Worm (Caenorhabditis elegans) whole organism, late embryonic: Measurements from ENCODE around the gene unc-79.

ENCODE experiments used
- C38D4.7 ChIP-seq: fragments of 200-800 bp; sonication (Bioruptor generic); optimal IDR thresholded peaks from 2 replicates; lab custom pipeline; 2018; ENCODE audit warnings: mild to moderate bottlenecking, missing genetic modification characterization, moderate library complexity, missing compliant biosample characterization
- F13H6.1 ChIP-seq: sonication (generic microtip); optimal IDR thresholded peaks from 2 replicates; lab custom pipeline; 2016; ENCODE audit warnings: missing genetic modification characterization, missing compliant biosample characterization
- T23F11.4 ChIP-seq: fragments of 200-800 bp; sonication (Bioruptor generic); optimal IDR thresholded peaks from 2 replicates; lab custom pipeline; 2018; ENCODE audit warnings: mild to moderate bottlenecking, missing genetic modification characterization, missing compliant biosample characterization
- ama-1 ChIP-seq: fragments of 150-350 bp; optimal IDR thresholded peaks from 2 replicates; lab custom pipeline; 2014
- ceh-19 ChIP-seq: fragments of 200-800 bp; sonication (Bioruptor generic); optimal IDR thresholded peaks from 2 replicates; lab custom pipeline; 2018; ENCODE audit warnings: mild to moderate bottlenecking, missing genetic modification characterization, missing compliant biosample characterization
- ceh-22 ChIP-seq: sonication (generic microtip); optimal IDR thresholded peaks from 2 replicates; lab custom pipeline; 2017; ENCODE audit warnings: missing biosample characterization, missing genetic modification characterization
- ceh-30 ChIP-seq: fragments of 150-350 bp; optimal IDR thresholded peaks from 2 replicates; lab custom pipeline; 2014; ENCODE audit warnings: missing biosample characterization, missing genetic modification characterization
- ceh-31 ChIP-seq: sonication (generic microtip); optimal IDR thresholded peaks from 2 replicates; lab custom pipeline; 2016; ENCODE audit warnings: missing genetic modification characterization, missing compliant biosample characterization
- ceh-34 ChIP-seq: sonication (generic microtip); optimal IDR thresholded peaks from 2 replicates; lab custom pipeline; 2016; ENCODE audit warnings: mild to moderate bottlenecking, missing genetic modification characterization, missing compliant biosample characterization
- ceh-45 ChIP-seq: fragments of 200-800 bp; sonication (Bioruptor generic); IDR thresholded peaks from 2 replicates; pipeline ENCODE4 v1.3.6; 2022; ENCODE audit warnings: missing genetic modification reagents, missing genetic modification characterization, missing compliant biosample characterization
- ceh-6 ChIP-seq: fragments of 200-800 bp; sonication (Bioruptor generic); optimal IDR thresholded peaks from 2 replicates; lab custom pipeline; 2018; ENCODE audit warnings: mild to moderate bottlenecking, missing genetic modification characterization, missing compliant biosample characterization
- dmd-4 ChIP-seq: sonication (generic microtip); optimal IDR thresholded peaks from 2 replicates; lab custom pipeline; 2016; ENCODE audit warnings: borderline replicate concordance, missing genetic modification characterization, missing compliant biosample characterization
- dve-1 ChIP-seq: sonication (generic microtip); optimal IDR thresholded peaks from 2 replicates; lab custom pipeline; 2017; ENCODE audit warnings: antibody characterized with exemption, mild to moderate bottlenecking, missing genetic modification characterization, missing compliant biosample characterization
- elt-4 ChIP-seq: sonication (generic microtip); optimal IDR thresholded peaks from 2 replicates; lab custom pipeline; 2016; ENCODE audit warnings: missing genetic modification characterization, missing compliant biosample characterization
- ets-4 ChIP-seq: sonication (generic microtip); optimal IDR thresholded peaks from 2 replicates; lab custom pipeline; 2016; ENCODE audit warnings: missing genetic modification characterization, missing compliant biosample characterization
- eyg-1 ChIP-seq: sonication (generic microtip); optimal IDR thresholded peaks from 2 replicates; lab custom pipeline; 2016; ENCODE audit warnings: missing genotype, missing genetic modification characterization, missing compliant biosample characterization
- fax-1 ChIP-seq: sonication (generic microtip); optimal IDR thresholded peaks from 2 replicates; lab custom pipeline; 2016; ENCODE audit warnings: missing genotype, missing genetic modification characterization, missing compliant biosample characterization
- hlh-13 ChIP-seq: fragments of 200-800 bp; sonication (Bioruptor generic); optimal IDR thresholded peaks from 2 replicates; lab custom pipeline; 2018; ENCODE audit warnings: mild to moderate bottlenecking, missing genetic modification characterization, missing compliant biosample characterization
- hlh-6 ChIP-seq: sonication (generic microtip); optimal IDR thresholded peaks from 2 replicates; lab custom pipeline; 2016; ENCODE audit warnings: missing genotype, missing genetic modification characterization, missing compliant biosample characterization
- lin-11 ChIP-seq: fragments of 200-800 bp; sonication (Bioruptor generic); optimal IDR thresholded peaks from 2 replicates; lab custom pipeline; 2018; ENCODE audit warnings: mild to moderate bottlenecking, missing genetic modification characterization, missing compliant biosample characterization
- mec-3 ChIP-seq: sonication (generic microtip); optimal IDR thresholded peaks from 2 replicates; lab custom pipeline; 2016; ENCODE audit warnings: borderline replicate concordance, missing genetic modification characterization, missing compliant biosample characterization
- nfya-1 ChIP-seq: sonication (generic microtip); optimal IDR thresholded peaks from 2 replicates; lab custom pipeline; 2017; ENCODE audit warnings: missing genetic modification characterization, mild to moderate bottlenecking, missing compliant biosample characterization, antibody characterized with exemption, moderate library complexity
- nhr-11 ChIP-seq: fragments of 150-350 bp; optimal IDR thresholded peaks from 2 replicates; lab custom pipeline; 2014; ENCODE audit warnings: missing biosample characterization, missing genetic modification characterization
- nhr-232 ChIP-seq: sonication (generic microtip); optimal IDR thresholded peaks from 2 replicates; lab custom pipeline; 2016; ENCODE audit warnings: missing genetic modification characterization, missing compliant biosample characterization
- npax-4 ChIP-seq: sonication (generic microtip); optimal IDR thresholded peaks from 2 replicates; lab custom pipeline; 2016; ENCODE audit warnings: missing genetic modification characterization, missing compliant biosample characterization
- pag-3 ChIP-seq: sonication (generic microtip); optimal IDR thresholded peaks from 2 replicates; lab custom pipeline; 2016; ENCODE audit warnings: missing compliant biosample characterization, missing genetic modification characterization, borderline replicate concordance
- pat-9 ChIP-seq: fragments of 200-800 bp; sonication (Bioruptor generic); optimal IDR thresholded peaks from 2 replicates; lab custom pipeline; 2018; ENCODE audit warnings: mild to moderate bottlenecking, missing genetic modification characterization, moderate library complexity, missing compliant biosample characterization
- pax-1 ChIP-seq: fragments of 150-350 bp; optimal IDR thresholded peaks from 2 replicates; lab custom pipeline; 2014; ENCODE audit warnings: missing biosample characterization, missing genetic modification characterization
- pha-4 ChIP-seq: fragments of 150-350 bp; optimal IDR thresholded peaks from 2 replicates; lab custom pipeline; 2018; ENCODE audit warnings: missing biosample characterization, missing genetic modification reagents, missing genetic modification characterization
- pros-1 ChIP-seq: fragments of 150-350 bp; optimal IDR thresholded peaks from 2 replicates; lab custom pipeline; 2014; ENCODE audit warnings: missing biosample characterization, missing genetic modification reagents, missing genetic modification characterization
- ref-2 ChIP-seq: sonication (generic microtip); optimal IDR thresholded peaks from 2 replicates; lab custom pipeline; 2016; ENCODE audit warnings: missing genetic modification characterization, missing compliant biosample characterization
- rnt-1 ChIP-seq: sonication (generic microtip); optimal IDR thresholded peaks from 2 replicates; lab custom pipeline; 2016; ENCODE audit warnings: missing genetic modification characterization, missing compliant biosample characterization
- sox-4 ChIP-seq: sonication (generic microtip); optimal IDR thresholded peaks from 2 replicates; lab custom pipeline; 2017; ENCODE audit warnings: mild to moderate bottlenecking, missing genetic modification characterization, inconsistent platforms, missing compliant biosample characterization
- unc-3 ChIP-seq, 2 experiments: fragments of 200-800 bp in 1 of 2; sonication (Bioruptor generic) in 1 of 2; sonication (generic microtip) in 1 of 2; conservative IDR thresholded peaks in 1 of 2; optimal IDR thresholded peaks in 1 of 2; 2 replicates each; pipeline versions ENCODE4 v1.3.6 to Lab custom; 2016 to 2022; ENCODE audit warnings: missing compliant biosample characterization in 2 of 2, missing genetic modification characterization in 2 of 2, missing genetic modification reagents in 1 of 2
- unc-42 ChIP-seq: sonication (generic microtip); optimal IDR thresholded peaks from 2 replicates; lab custom pipeline; 2016; ENCODE audit warnings: missing genotype, missing genetic modification characterization, missing compliant biosample characterization
- unc-55 ChIP-seq: sonication (generic microtip); optimal IDR thresholded peaks from 2 replicates; lab custom pipeline; 2017; ENCODE audit warnings: missing biosample characterization, missing genetic modification reagents, missing genetic modification characterization

unc-79 gene

ce11 chrIII:4115085-4115484 lies 48.7 kb downstream of the unc-79 start, which contains the start of gene unc-103:
Gene unc-103, plus strand, starts transcription at chrIII:4115385.
- TF ChIP-seq dve-1 (no peak), T23F11.4 (GFP tag; lab: Kevin White, UChicago) (no peak), pax-1 (tag; lab: Kevin White, UChicago) (no peak), nhr-11 (tag; lab: Kevin White, UChicago) (no peak), unc-55 (no peak), ama-1 (lab: Kevin White, UChicago) (no peak), dmd-4 (tag; lab: Kevin White, UChicago) (no peak), pha-4 (no peak), nfya-1 (no peak), pros-1 (no peak), ceh-31 (tag; lab: Kevin White, UChicago) (no peak)
- TF ChIP-seq, all 69 proteins: peak for 0

- TF ChIP-seq ref-2 (tag; lab: Kevin White, UChicago) (no peak), mec-3 (tag; lab: Kevin White, UChicago) (no peak), unc-42 (peak; percentile 75), rnt-1 (tag; lab: Kevin White, UChicago) (no peak), unc-3 (GFP tag; conservative IDR thresholded peaks at IDR 0.05; lab: Robert Waterston, UW) (no peak), unc-3 (tag; optimal IDR thresholded peaks at IDR 0.05; lab: Kevin White, UChicago) (no peak)
- TF ChIP-seq, all 69 proteins: peak for 1
These were observed 53.3 kb downstream of the unc-79 start for ce11 chrIII:4119736-4120135.

- TF ChIP-seq sox-4: no peak
- TF ChIP-seq hlh-6 (tag; lab: Kevin White, UChicago): no peak
- no peak for TF ChIP-seq ceh-22
- TF ChIP-seq nhr-232 (tag; lab: Kevin White, UChicago): no peak
- TF ChIP-seq nfya-1: peak; percentile 79
- no peak for TF ChIP-seq npax-4 (tag; lab: Kevin White, UChicago)
These were observed 54.0 kb downstream of the unc-79 start for ce11 chrIII:4120386-4120785.

ce11 chrIII:4123277-4123676 lies 56.8 kb downstream of the unc-79 start:
- TF ChIP-seq unc-42 (peak; percentile 72), ceh-45 (GFP tag; lab: Robert Waterston, UW) (no peak)

- TF ChIP-seq ceh-30 (tag; lab: Kevin White, UChicago): no peak
- no peak for TF ChIP-seq unc-3 (GFP tag; conservative IDR thresholded peaks at IDR 0.05; lab: Robert Waterston, UW)
- TF ChIP-seq unc-3 (tag; optimal IDR thresholded peaks at IDR 0.05; lab: Kevin White, UChicago): no peak
- no peak for TF ChIP-seq ceh-6 (GFP tag; lab: Kevin White, UChicago)
- no peak for TF ChIP-seq dmd-4 (tag; lab: Kevin White, UChicago)
- TF ChIP-seq ceh-19 (GFP tag; lab: Kevin White, UChicago): no peak
- TF ChIP-seq hlh-13: no peak
- TF ChIP-seq pax-1 (tag; lab: Kevin White, UChicago): no peak
These were observed 57.5 kb downstream of the unc-79 start for ce11 chrIII:4123900-4124299.

ce11 chrIII:4131814-4132555 lies 65.6 kb downstream of the unc-79 start:
- TF ChIP-seq sox-4: no peak
- TF ChIP-seq eyg-1 (tag; lab: Kevin White, UChicago): no peak
- TF ChIP-seq lin-11 (tag; lab: Kevin White, UChicago): no peak
- peak; percentile 92 for TF ChIP-seq unc-42
- TF ChIP-seq ets-4 (tag; lab: Kevin White, UChicago): no peak
- TF ChIP-seq F13H6.1: no peak
- no peak for TF ChIP-seq C38D4.7 (GFP tag; lab: Kevin White, UChicago)
- TF ChIP-seq fax-1 (tag; lab: Kevin White, UChicago): no peak
- peak; percentile 95 for TF ChIP-seq nfya-1
- peak; percentile 2 for TF ChIP-seq ceh-31 (tag; lab: Kevin White, UChicago)
- TF ChIP-seq dve-1: no peak
- no peak for TF ChIP-seq elt-4 (tag; lab: Kevin White, UChicago)
- TF ChIP-seq ceh-34: no peak
- TF ChIP-seq pag-3: no peak
- TF ChIP-seq pat-9 (tag; lab: Kevin White, UChicago): no peak
- TF ChIP-seq, all 69 proteins: peak for 3
